Worm (Caenorhabditis elegans) whole organism, mixed stage, embryonic: ENCODE data around the gene B0244.4.
A peak's percentile ranks its signal among the peaks of the same experiment; 100 is the strongest.

Experiments
- ceh-43 ChIP-seq: fragments of 200-800 bp; sonication (Bioruptor generic); optimal IDR thresholded peaks from 2 replicates; lab custom pipeline; 2018; ENCODE audit warnings: mild to moderate bottlenecking, missing genetic modification characterization, moderate library complexity, missing compliant biosample characterization
- elt-1 ChIP-seq: sonication (generic microtip); optimal IDR thresholded peaks from 2 replicates; lab custom pipeline; 2017; ENCODE audit warnings: missing genetic modification characterization, mild to moderate bottlenecking, missing compliant biosample characterization, antibody characterized with exemption, moderate library complexity, borderline replicate concordance; ENCODE audit not compliant: insufficient read depth
- flh-1 ChIP-seq: fragments of 200-800 bp; sonication (Bioruptor generic); optimal IDR thresholded peaks from 2 replicates; lab custom pipeline; 2018; ENCODE audit warnings: mild to moderate bottlenecking, missing genetic modification characterization, moderate library complexity, missing compliant biosample characterization
- ham-2 ChIP-seq: fragments of 200-800 bp; sonication (Bioruptor generic); optimal IDR thresholded peaks from 2 replicates; lab custom pipeline; 2018; ENCODE audit warnings: mild to moderate bottlenecking, missing genetic modification characterization, missing compliant biosample characterization
- lsy-2 ChIP-seq: fragments of 150-350 bp; optimal IDR thresholded peaks from 2 replicates; lab custom pipeline; 2014; ENCODE audit warnings: missing biosample characterization, missing genetic modification characterization
- mep-1 ChIP-seq: fragments of 150-350 bp; optimal IDR thresholded peaks from 2 replicates; lab custom pipeline; 2017; ENCODE audit warnings: missing biosample characterization, missing genetic modification reagents, missing genetic modification characterization, inconsistent platforms
- nhr-28 ChIP-seq: fragments of 150-350 bp; optimal IDR thresholded peaks from 2 replicates; lab custom pipeline; 2014; ENCODE audit warnings: missing biosample characterization, missing genetic modification characterization
- nhr-76 ChIP-seq: sonication (generic microtip); optimal IDR thresholded peaks from 2 replicates; lab custom pipeline; 2017; ENCODE audit warnings: missing biosample characterization, missing genetic modification characterization
- sptf-1 ChIP-seq: sonication (generic microtip); optimal IDR thresholded peaks from 2 replicates; lab custom pipeline; 2017; ENCODE audit warnings: mild to moderate bottlenecking, missing genetic modification characterization, moderate library complexity, missing compliant biosample characterization
- unc-62 ChIP-seq: fragments of 150-350 bp; optimal IDR thresholded peaks from 2 replicates; lab custom pipeline; 2014; ENCODE audit warnings: missing biosample characterization, missing genetic modification reagents, missing genetic modification characterization

- no peak for TF ChIP-seq nhr-76
- peak; percentile 38 for TF ChIP-seq lsy-2 (tag; lab: Kevin White, UChicago)
- no peak for TF ChIP-seq unc-62 (GFP tag; lab: Kevin White, UChicago)
- TF ChIP-seq flh-1 (GFP tag; lab: Kevin White, UChicago), result no peak
- TF ChIP-seq mep-1 (tag; lab: Kevin White, UChicago), result peak; percentile 17
- no peak for TF ChIP-seq elt-1 (tag; lab: Kevin White, UChicago)
- no peak for TF ChIP-seq nhr-28 (tag; lab: Kevin White, UChicago)
- TF ChIP-seq sptf-1 (tag; lab: Kevin White, UChicago), result no peak
- no peak for TF ChIP-seq ham-2 (GFP tag; lab: Kevin White, UChicago)
- TF ChIP-seq ceh-43 (GFP tag; lab: Kevin White, UChicago), result no peak
These were observed 38.1 kb downstream of the B0244.4 start, which contains the start of gene Y37B11A.3 for ce11 chrIII:5785273-5785929.
